Fruit fly (Drosophila melanogaster): ENCODE data around the gene CG31248.

CG31248 gene

dm6 chr3R:7088837-7089361 is 40.2 kb upstream of the CG31248 start (continued):
- TF ChIP-seq hth (optimal IDR thresholded peaks at IDR 0.05) (no peak), Fer3 (tag; optimal IDR thresholded peaks at IDR 0.05) (no peak), CG6813 (GFP tag; optimal IDR thresholded peaks at IDR 0.05) (no peak), CG33213 (GFP tag; optimal IDR thresholded peaks at IDR 0.05) (no peak), disco-r (GFP tag; optimal IDR thresholded peaks at IDR 0.05) (no peak), CG12236 (GFP tag; optimal IDR thresholded peaks at IDR 0.05) (no peak), HLH54F (GFP tag; optimal IDR thresholded peaks at IDR 0.05) (no peak), NFAT (GFP tag; IDR thresholded peaks at IDR 0.05) (0 out of 2 replicates have a peak, but pooled peaks have one; percentile 21), CG12942 (GFP tag; optimal IDR thresholded peaks at IDR 0.05) (no peak), ttk (GFP tag; IDR thresholded peaks at IDR 0.05) (no peak), CG2129 (GFP tag; IDR thresholded peaks at IDR 0.05; ENCODE audit: partially characterized antibody) (no peak), zfh2 (GFP tag; optimal IDR thresholded peaks at IDR 0.05) (no peak), slp2 (GFP tag; optimal IDR thresholded peaks at IDR 0.05) (no peak), ci (GFP tag; IDR thresholded peaks at IDR 0.05) (peak; percentile 35; the same call in 1 of the 3 replicates), MESR4 (GFP tag; optimal IDR thresholded peaks at IDR 0.05) (no peak), Bdp1 (GFP tag; optimal IDR thresholded peaks at IDR 0.05) (no peak), exex (tag; optimal IDR thresholded peaks at IDR 0.05) (peak; percentile 54), Pdp1 (GFP tag; optimal IDR thresholded peaks at IDR 0.05) (peak in 1 of 2 experiments; percentile 22), Doc2 (GFP tag; IDR thresholded peaks at IDR 0.05) (no peak), tap (tag; optimal IDR thresholded peaks at IDR 0.05) (no peak), gt (GFP tag; IDR thresholded peaks at IDR 0.05) (no peak), CG11504 (tag; optimal IDR thresholded peaks at IDR 0.05) (no peak), CG17802 (tag; optimal IDR thresholded peaks at IDR 0.05) (no peak), Bgb (GFP tag; IDR thresholded peaks at IDR 0.05; ENCODE audit: partially characterized antibody) (0 out of 2 replicates have a peak, but pooled peaks have one; percentile 22), CG10959 (GFP tag; IDR thresholded peaks at IDR 0.05) (no peak; the same call in 1 of the 2 replicates), CG14050 (GFP tag; IDR thresholded peaks at IDR 0.05) (no peak), chinmo (GFP tag; IDR thresholded peaks at IDR 0.05; ENCODE audit: partially characterized antibody) (no peak), lola (GFP tag; optimal IDR thresholded peaks at IDR 0.05) (no peak), shn (GFP tag; optimal IDR thresholded peaks at IDR 0.05) (no peak), CG10543 (GFP tag; optimal IDR thresholded peaks at IDR 0.05) (no peak), CG9437 (GFP tag; optimal IDR thresholded peaks at IDR 0.05) (no peak), Rfx (GFP tag; IDR thresholded peaks at IDR 0.05) (0 out of 2 replicates have a peak, but pooled peaks have one; percentile 8), CG12769 (tag; optimal IDR thresholded peaks at IDR 0.05) (no peak), CG7556 (GFP tag; optimal IDR thresholded peaks at IDR 0.05) (no peak), CG12155 (GFP tag; optimal IDR thresholded peaks at IDR 0.05) (no peak), org-1 (GFP tag; optimal IDR thresholded peaks at IDR 0.05) (no peak), pfk (GFP tag; optimal IDR thresholded peaks at IDR 0.05) (no peak), eyg (GFP tag; optimal IDR thresholded peaks at IDR 0.05) (no peak), CG18011 (GFP tag; optimal IDR thresholded peaks at IDR 0.05) (no peak), kay (GFP tag; optimal IDR thresholded peaks at IDR 0.05) (peak; percentile 84), wek (GFP tag; optimal IDR thresholded peaks at IDR 0.05) (no peak), CG4820 (GFP tag; optimal IDR thresholded peaks at IDR 0.05) (no peak), Med (GFP tag) (peak; percentile 67), H2.0 (GFP tag; IDR thresholded peaks at IDR 0.05) (peak; percentile 5; the same call in 1 of the 2 replicates), corto (GFP tag; optimal IDR thresholded peaks at IDR 0.05) (no peak), Hand (GFP tag; optimal IDR thresholded peaks at IDR 0.05) (peak; percentile 14), da (GFP tag; optimal IDR thresholded peaks at IDR 0.05) (no peak), nom (GFP tag; optimal IDR thresholded peaks at IDR 0.05) (peak; percentile 26), abd-A (tag; optimal IDR thresholded peaks at IDR 0.05) (no peak), E2f2 (GFP tag; IDR thresholded peaks at IDR 0.05) (no peak)

Measured in whole organism, embryonic.